Fruit fly (Drosophila melanogaster) whole organism: Measurements from ENCODE around the gene papi.

Experiments used
- pan ChIP-seq: fragments of >200 bp; optimal IDR thresholded peaks from 2 replicates; lab custom pipeline; 2017
- psq ChIP-seq: fragments of >200 bp; optimal IDR thresholded peaks from 2 replicates; lab custom pipeline; 2017
- usp ChIP-seq: fragments of >200 bp; optimal IDR thresholded peaks from 2 replicates; lab custom pipeline; 2017; ENCODE audit warnings: missing biosample characterization, missing genetic modification characterization, mixed read lengths

DNA sequence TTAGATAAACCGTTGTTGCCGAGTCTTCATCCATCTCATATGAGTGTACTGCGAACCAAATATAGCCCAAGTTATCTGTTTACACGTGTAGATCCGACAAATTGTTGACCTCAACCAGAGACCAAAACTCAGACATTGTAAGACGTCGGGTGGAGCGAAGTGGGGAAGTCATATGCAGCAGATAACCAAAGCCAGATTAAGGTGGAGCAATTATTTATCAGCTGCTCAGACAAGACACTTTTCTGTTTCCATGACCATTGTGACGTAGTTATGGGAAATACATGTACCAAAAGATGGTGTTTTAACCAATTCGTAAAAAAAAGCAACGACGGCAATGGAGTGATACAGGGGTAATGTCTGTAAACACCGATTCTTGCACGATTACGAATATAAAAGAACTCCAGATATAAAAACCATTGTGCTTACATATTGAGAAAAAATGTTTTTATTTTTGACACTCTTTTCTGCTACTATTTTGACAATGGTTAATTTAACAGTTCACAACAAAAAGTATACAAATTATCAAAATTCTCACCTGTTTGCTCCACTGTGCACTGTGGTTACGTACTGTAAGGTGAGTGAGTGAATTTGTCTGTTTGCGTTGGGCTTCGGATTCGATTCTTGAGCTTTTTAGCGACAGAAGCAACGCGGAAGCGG lies 43.1 kb upstream of the papi start:
- TF ChIP-seq usp (GFP tag; lab: Kevin White, UChicago) (no peak), psq (lab: Kevin White, UChicago) (no peak), pan (lab: Kevin White, UChicago) (no peak)
